Fruit fly (Drosophila melanogaster) whole organism, embryonic: ENCODE measurements around the gene Tailor.

Source experiments
- CG10431 ChIP-seq: fragments of 200-800 bp; sonication (Bioruptor generic); optimal IDR thresholded peaks from 3 replicates; lab custom pipeline; 2018; ENCODE audit warnings: missing biosample characterization, mild to moderate bottlenecking, missing genetic modification characterization
- CG10565 ChIP-seq: fragments of 200-800 bp; sonication (Bioruptor generic); optimal IDR thresholded peaks from 3 replicates; lab custom pipeline; 2016; ENCODE audit warnings: missing biosample characterization, mild to moderate bottlenecking, missing genetic modification characterization
- CG11504 ChIP-seq: fragments of 200-800 bp; sonication (Bioruptor generic); optimal IDR thresholded peaks from 3 replicates; lab custom pipeline; 2019; ENCODE audit warnings: missing biosample characterization, mild to moderate bottlenecking, missing genetic modification characterization, moderate library complexity
- CG12391 ChIP-seq: fragments of 200-800 bp; sonication (Bioruptor generic); optimal IDR thresholded peaks from 3 replicates; lab custom pipeline; 2018; ENCODE audit warnings: missing biosample characterization, mild to moderate bottlenecking, missing genetic modification characterization, moderate library complexity
- CG13123 ChIP-seq: fragments of 200-800 bp; sonication (Bioruptor generic); optimal IDR thresholded peaks from 2 replicates; lab custom pipeline; 2016; ENCODE audit warnings: missing biosample characterization, missing genetic modification characterization
- CG13296 ChIP-seq: fragments of 200-800 bp; sonication (Bioruptor generic); optimal IDR thresholded peaks from 3 replicates; lab custom pipeline; 2018; ENCODE audit warnings: missing biosample characterization, mild to moderate bottlenecking, missing genetic modification characterization
- CG15514 ChIP-seq: fragments of 200-800 bp; sonication (Bioruptor generic); optimal IDR thresholded peaks from 3 replicates; lab custom pipeline; 2017; ENCODE audit warnings: missing biosample characterization, missing genetic modification characterization, mild to moderate bottlenecking, moderate library complexity, missing genetic modification reagents
- CG17328 ChIP-seq: fragments of 200-800 bp; sonication (Bioruptor generic); IDR thresholded peaks from 2 replicates; pipeline ENCODE4 v1.3.6; 2022; ENCODE audit warnings: missing biosample characterization, missing genetic modification characterization
- CG17359 ChIP-seq: fragments of 200-800 bp; sonication (Bioruptor generic); optimal IDR thresholded peaks from 3 replicates; lab custom pipeline; 2018; ENCODE audit warnings: missing biosample characterization, mild to moderate bottlenecking, missing genetic modification characterization, moderate library complexity
- CG17385 ChIP-seq: fragments of 200-800 bp; sonication (Bioruptor generic); optimal IDR thresholded peaks from 3 replicates; lab custom pipeline; 2018; ENCODE audit warnings: missing biosample characterization, mild to moderate bottlenecking, missing genetic modification characterization
- CG2889 ChIP-seq: fragments of 200-800 bp; sonication (Bioruptor generic); IDR thresholded peaks from 3 replicates; pipeline ENCODE4 v1.3.6; 2022; ENCODE audit warnings: missing biosample characterization, missing genetic modification characterization
- CG30403 ChIP-seq: fragments of 200-800 bp; sonication (Bioruptor generic); optimal IDR thresholded peaks from 3 replicates; lab custom pipeline; 2016; ENCODE audit warnings: missing biosample characterization, missing genetic modification characterization
- CG31224 ChIP-seq: fragments of 200-800 bp; sonication (Bioruptor generic); IDR thresholded peaks from 2 replicates; pipeline ENCODE4 v1.3.6; 2022; ENCODE audit warnings: missing biosample characterization, missing genetic modification characterization
- CG34376 ChIP-seq: fragments of 200-800 bp; sonication (Bioruptor generic); optimal IDR thresholded peaks from 2 replicates; lab custom pipeline; 2018; ENCODE audit warnings: missing biosample characterization, mild to moderate bottlenecking, missing genetic modification characterization
- CG3847 ChIP-seq: fragments of 200-800 bp; sonication (Bioruptor generic); IDR thresholded peaks from 2 replicates; pipeline ENCODE4 v1.3.6; 2022; ENCODE audit warnings: missing biosample characterization, missing genetic modification characterization
- CG6854 ChIP-seq: fragments of 200-800 bp; sonication (Bioruptor generic); optimal IDR thresholded peaks from 3 replicates; lab custom pipeline; 2017; ENCODE audit warnings: missing biosample characterization, mild to moderate bottlenecking, missing genetic modification characterization
- CG7372 ChIP-seq: fragments of 200-800 bp; sonication (Bioruptor generic); IDR thresholded peaks from 2 replicates; pipeline ENCODE4 v1.3.6; 2022; ENCODE audit warnings: missing biosample characterization, missing genetic modification characterization
- CTCF ChIP-seq: fragments of 200-800 bp; sonication (Bioruptor generic); optimal IDR thresholded peaks from 2 replicates; lab custom pipeline; 2017; ENCODE audit warnings: missing biosample characterization, mild to moderate bottlenecking, missing genetic modification characterization, moderate library complexity
- D ChIP-seq, 2 experiments: fragments of 200-800 bp in 1 of 2; fragments of >200 bp in 1 of 2; sonication (Bioruptor generic) in 1 of 2; optimal IDR thresholded peaks; 2 replicates in 1 of 2; 3 replicates in 1 of 2; lab custom pipeline; 2017; ENCODE audit warnings: mild to moderate bottlenecking in 1 of 2, missing biosample characterization in 1 of 2, missing genetic modification characterization in 1 of 2, missing genetic modification reagents in 1 of 2
- Dp ChIP-seq: fragments of 200-800 bp; sonication (Bioruptor generic); optimal IDR thresholded peaks from 2 replicates; lab custom pipeline; 2018; ENCODE audit warnings: missing biosample characterization, mild to moderate bottlenecking, missing genetic modification characterization, moderate library complexity
- Drgx ChIP-seq: fragments of 200-800 bp; sonication (Bioruptor generic); IDR thresholded peaks from 2 replicates; pipeline ENCODE4 v1.3.6; 2022; ENCODE audit warnings: missing biosample characterization, missing genetic modification characterization
- Ets97D ChIP-seq: fragments of 200-800 bp; sonication (Bioruptor generic); optimal IDR thresholded peaks from 3 replicates; lab custom pipeline; 2016; ENCODE audit warnings: missing biosample characterization, missing genetic modification characterization
- Gug ChIP-seq: fragments of 200-800 bp; sonication (Bioruptor generic); IDR thresholded peaks from 4 replicates; pipeline ENCODE4 v1.3.6; 2022; ENCODE audit warnings: missing biosample characterization, missing genetic modification characterization
- HLH4C ChIP-seq: fragments of 200-800 bp; sonication (Bioruptor generic); IDR thresholded peaks from 3 replicates; pipeline ENCODE4 v1.3.6; 2022; ENCODE audit warnings: missing biosample characterization, missing genetic modification characterization; ENCODE audit not compliant: partially characterized antibody
- Hmr ChIP-seq: fragments of 200-800 bp; sonication (Bioruptor generic); optimal IDR thresholded peaks from 3 replicates; lab custom pipeline; 2017; ENCODE audit warnings: mild to moderate bottlenecking, missing biosample characterization, missing genetic modification reagents, missing genetic modification characterization
- Lhr ChIP-seq: fragments of 200-800 bp; sonication (Bioruptor generic); optimal IDR thresholded peaks from 3 replicates; lab custom pipeline; 2017; ENCODE audit warnings: mild to moderate bottlenecking, missing biosample characterization, missing genetic modification reagents, missing genetic modification characterization
- Lim3 ChIP-seq: fragments of 200-800 bp; sonication (Bioruptor generic); IDR thresholded peaks from 2 replicates; pipeline ENCODE4 v1.3.6; 2022; ENCODE audit warnings: missing biosample characterization, missing genetic modification characterization
- NFAT ChIP-seq: fragments of 200-800 bp; sonication (Bioruptor generic); IDR thresholded peaks from 2 replicates; pipeline ENCODE4 v1.3.6; 2022; ENCODE audit warnings: missing biosample characterization, missing genetic modification characterization
- Nf-YC ChIP-seq: fragments of 200-800 bp; optimal IDR thresholded peaks from 3 replicates; lab custom pipeline; 2019; ENCODE audit warnings: missing biosample characterization, mild to moderate bottlenecking, missing genetic modification characterization, moderate library complexity
- Ptx1 ChIP-seq: fragments of 200-800 bp; sonication (Bioruptor generic); IDR thresholded peaks from 2 replicates; pipeline ENCODE4 v1.3.6; 2022; ENCODE audit warnings: missing biosample characterization, missing genetic modification characterization
- Rfx ChIP-seq: fragments of 200-800 bp; sonication (Bioruptor generic); IDR thresholded peaks from 2 replicates; pipeline ENCODE4 v1.3.6; 2022; ENCODE audit warnings: missing biosample characterization, missing genetic modification characterization
- danr ChIP-seq: fragments of 200-800 bp; sonication (Bioruptor generic); IDR thresholded peaks from 2 replicates; pipeline ENCODE4 v1.3.6; 2022; ENCODE audit warnings: missing biosample characterization, missing genetic modification characterization
- emc ChIP-seq: fragments of 200-800 bp; sonication (Bioruptor generic); optimal IDR thresholded peaks from 2 replicates; lab custom pipeline; 2016; ENCODE audit warnings: missing biosample characterization, missing genetic modification characterization
- fd102C ChIP-seq: fragments of 200-800 bp; sonication (Bioruptor generic); optimal IDR thresholded peaks from 2 replicates; lab custom pipeline; 2018; ENCODE audit warnings: missing biosample characterization, mild to moderate bottlenecking, missing genetic modification characterization, moderate library complexity
- gem ChIP-seq: fragments of 200-800 bp; sonication (Bioruptor generic); optimal IDR thresholded peaks from 2 replicates; lab custom pipeline; 2019; ENCODE audit warnings: missing biosample characterization, mild to moderate bottlenecking, missing genetic modification characterization, moderate library complexity
- jumu ChIP-seq: fragments of 200-800 bp; sonication (Bioruptor generic); optimal IDR thresholded peaks from 3 replicates; lab custom pipeline; 2016; ENCODE audit warnings: missing biosample characterization, missing genetic modification characterization
- lilli ChIP-seq: fragments of 200-800 bp; sonication (Bioruptor generic); optimal IDR thresholded peaks from 3 replicates; lab custom pipeline; 2016; ENCODE audit warnings: missing biosample characterization, missing genetic modification characterization
- odd ChIP-seq: fragments of 200-800 bp; sonication (Bioruptor generic); optimal IDR thresholded peaks from 2 replicates; lab custom pipeline; 2017; ENCODE audit warnings: missing biosample characterization, mild to moderate bottlenecking, missing genetic modification characterization
- onecut ChIP-seq: fragments of 200-800 bp; sonication (Bioruptor generic); IDR thresholded peaks from 2 replicates; pipeline ENCODE4 v1.3.6; 2022; ENCODE audit warnings: missing biosample characterization, missing genetic modification characterization
- pfk ChIP-seq: fragments of 200-800 bp; sonication (Bioruptor generic); optimal IDR thresholded peaks from 2 replicates; lab custom pipeline; 2018; ENCODE audit warnings: missing biosample characterization, mild to moderate bottlenecking, missing genetic modification characterization, moderate library complexity
- row ChIP-seq: fragments of 200-800 bp; sonication (Bioruptor generic); IDR thresholded peaks from 3 replicates; pipeline ENCODE4 v1.3.6; 2022; ENCODE audit warnings: missing biosample characterization, missing genetic modification characterization
- sob ChIP-seq: fragments of 200-800 bp; sonication (Bioruptor generic); IDR thresholded peaks from 2 replicates; pipeline ENCODE4 v1.3.6; 2022; ENCODE audit warnings: missing biosample characterization, missing genetic modification characterization
- stwl ChIP-seq: fragments of 200-800 bp; sonication (Bioruptor generic); optimal IDR thresholded peaks from 3 replicates; lab custom pipeline; 2018; ENCODE audit warnings: missing biosample characterization, mild to moderate bottlenecking, missing genetic modification characterization, moderate library complexity
- tll ChIP-seq, 2 experiments: fragments of 200-800 bp in 1 of 2; fragments of >200 bp in 1 of 2; sonication (Bioruptor generic) in 1 of 2; optimal IDR thresholded peaks; 2 replicates each; lab custom pipeline; 2017 to 2019; ENCODE audit warnings: missing biosample characterization in 2 of 2, missing genetic modification characterization in 2 of 2, mild to moderate bottlenecking in 1 of 2, moderate library complexity in 1 of 2

The Tailor gene

dm6 chr3R:7081972-7082371 is 3.9 kb downstream of the Tailor start, which contains the start of gene Dpck (continued):
- peak; percentile 50 for TF ChIP-seq stwl (tag; lab: Kevin White, UChicago)
- TF ChIP-seq Lim3: no peak
- TF ChIP-seq NFAT (GFP tag; lab: Robert Waterston, UW): no peak
- TF ChIP-seq lilli (GFP tag; lab: Kevin White, UChicago): peak; percentile 36
- no peak for TF ChIP-seq jumu (GFP tag; lab: Kevin White, UChicago)
- TF ChIP-seq danr: no peak
- TF ChIP-seq Rfx (GFP tag; lab: Robert Waterston, UW): no peak
- no peak for TF ChIP-seq CG7372
- no peak for TF ChIP-seq Gug
- TF ChIP-seq CG6854 (GFP tag; lab: Kevin White, UChicago): peak; percentile 1
- no peak for TF ChIP-seq CG13123 (GFP tag; lab: Kevin White, UChicago)
- TF ChIP-seq odd: no peak
- peak; percentile 76 for TF ChIP-seq Ets97D (GFP tag; lab: Kevin White, UChicago)
- TF ChIP-seq CG30403: peak; percentile 39
- TF ChIP-seq CG2889 (GFP tag; lab: Robert Waterston, UW): no peak
- peak; percentile 16 for TF ChIP-seq CG10431 (GFP tag; lab: Kevin White, UChicago)
- no peak for TF ChIP-seq CG17328 (GFP tag; lab: Robert Waterston, UW)
- TF ChIP-seq sob (GFP tag; lab: Robert Waterston, UW): no peak; the same call in 1 of the 2 replicates
- peak; percentile 37 for TF ChIP-seq pfk (GFP tag; lab: Kevin White, UChicago)
- peak; percentile 2 for TF ChIP-seq CG15514 (GFP tag; lab: Kevin White, UChicago)
- TF ChIP-seq CG34376 (GFP tag; lab: Kevin White, UChicago): peak; percentile 52
- no peak for TF ChIP-seq emc (GFP tag; lab: Kevin White, UChicago)
- TF ChIP-seq gem (tag; lab: Kevin White, UChicago): peak; percentile 26
- no peak for TF ChIP-seq CG17385 (GFP tag; lab: Kevin White, UChicago)
- TF ChIP-seq Ptx1 (GFP tag; lab: Robert Waterston, UW): 0 out of 2 replicates have a peak, but pooled peaks have one; percentile 6
- peak; percentile 28 for TF ChIP-seq Nf-YC (tag; lab: Kevin White, UChicago)
- peak; percentile 46 for TF ChIP-seq Hmr (GFP tag; lab: Kevin White, UChicago)
- TF ChIP-seq CG3847 (GFP tag; lab: Robert Waterston, UW): 0 out of 2 replicates have a peak, but pooled peaks have one; percentile 32
- TF ChIP-seq Drgx: peak; percentile 45
- peak; percentile 14 for TF ChIP-seq CTCF
- peak; percentile 24 for TF ChIP-seq CG11504
- no peak for TF ChIP-seq CG10565
- TF ChIP-seq CG12391: peak; percentile 49
- TF ChIP-seq CG13296 (GFP tag; lab: Kevin White, UChicago): peak; percentile 16
- TF ChIP-seq CG31224 (GFP tag; lab: Robert Waterston, UW): no peak
- peak; percentile 27 for TF ChIP-seq CG17359 (tag; lab: Kevin White, UChicago)
- peak; percentile 85 for TF ChIP-seq row (GFP tag; lab: Robert Waterston, UW)
- TF ChIP-seq tll (GFP tag; optimal IDR thresholded peaks at IDR 0.05; lab: Kevin White, UChicago): no peak
- TF ChIP-seq fd102C (GFP tag; lab: Kevin White, UChicago): no peak
- no peak for TF ChIP-seq HLH4C
- peak; percentile 60 for TF ChIP-seq Lhr
- peak; percentile 47 for TF ChIP-seq Dp (GFP tag; lab: Kevin White, UChicago)
- TF ChIP-seq onecut (GFP tag; lab: Robert Waterston, UW): 0 out of 2 replicates have a peak, but pooled peaks have one; percentile 13
- TF ChIP-seq D (optimal IDR thresholded peaks at IDR 0.05; lab: Kevin White, UChicago): no peak
- no peak for TF ChIP-seq D (GFP tag; optimal IDR thresholded peaks at IDR 0.05; lab: Kevin White, UChicago)
- TF ChIP-seq, all 482 proteins: peak for 123
